Worm (Caenorhabditis elegans) whole organism, late embryonic: ENCODE data around the gene rgs-7.
A peak's percentile ranks its signal among the peaks of the same experiment; 100 is the strongest.

ENCODE experiments used
- C38D4.7 ChIP-seq: fragments of 200-800 bp; sonication (Bioruptor generic); optimal IDR thresholded peaks from 2 replicates; lab custom pipeline; 2018; ENCODE audit warnings: mild to moderate bottlenecking, missing genetic modification characterization, moderate library complexity, missing compliant biosample characterization
- F13H6.1 ChIP-seq: sonication (generic microtip); optimal IDR thresholded peaks from 2 replicates; lab custom pipeline; 2016; ENCODE audit warnings: missing genetic modification characterization, missing compliant biosample characterization
- K02D7.2 ChIP-seq: sonication (generic microtip); optimal IDR thresholded peaks from 2 replicates; lab custom pipeline; 2017; ENCODE audit warnings: mild to moderate bottlenecking, missing genetic modification characterization, missing compliant biosample characterization
- T23F11.4 ChIP-seq: fragments of 200-800 bp; sonication (Bioruptor generic); optimal IDR thresholded peaks from 2 replicates; lab custom pipeline; 2018; ENCODE audit warnings: mild to moderate bottlenecking, missing genetic modification characterization, missing compliant biosample characterization
- ahr-1 ChIP-seq: sonication (generic microtip); optimal IDR thresholded peaks from 2 replicates; lab custom pipeline; 2016; ENCODE audit warnings: missing genetic modification characterization, missing compliant biosample characterization
- ama-1 ChIP-seq: fragments of 150-350 bp; optimal IDR thresholded peaks from 2 replicates; lab custom pipeline; 2014
- ceh-18 ChIP-seq: sonication (generic microtip); optimal IDR thresholded peaks from 2 replicates; lab custom pipeline; 2016; ENCODE audit warnings: missing genetic modification characterization, missing compliant biosample characterization
- ceh-19 ChIP-seq: fragments of 200-800 bp; sonication (Bioruptor generic); optimal IDR thresholded peaks from 2 replicates; lab custom pipeline; 2018; ENCODE audit warnings: mild to moderate bottlenecking, missing genetic modification characterization, missing compliant biosample characterization
- ceh-2 ChIP-seq: sonication (generic microtip); optimal IDR thresholded peaks from 2 replicates; lab custom pipeline; 2016; ENCODE audit warnings: missing genotype, missing genetic modification characterization, missing compliant biosample characterization
- ceh-24 ChIP-seq: sonication (generic microtip); optimal IDR thresholded peaks from 2 replicates; lab custom pipeline; 2016; ENCODE audit warnings: mild to moderate bottlenecking, missing genetic modification characterization, missing compliant biosample characterization
- ceh-31 ChIP-seq: sonication (generic microtip); optimal IDR thresholded peaks from 2 replicates; lab custom pipeline; 2016; ENCODE audit warnings: missing genetic modification characterization, missing compliant biosample characterization
- ceh-45 ChIP-seq: fragments of 200-800 bp; sonication (Bioruptor generic); IDR thresholded peaks from 2 replicates; pipeline ENCODE4 v1.3.6; 2022; ENCODE audit warnings: missing genetic modification reagents, missing genetic modification characterization, missing compliant biosample characterization
- ceh-48 ChIP-seq: sonication (generic microtip); optimal IDR thresholded peaks from 2 replicates; lab custom pipeline; 2016; ENCODE audit warnings: missing genetic modification characterization, inconsistent platforms, missing compliant biosample characterization
- elt-2 ChIP-seq: sonication (generic microtip); optimal IDR thresholded peaks from 2 replicates; lab custom pipeline; 2016; ENCODE audit warnings: missing genetic modification reagents, missing genetic modification characterization, missing compliant biosample characterization
- fkh-10 ChIP-seq: fragments of 150-350 bp; optimal IDR thresholded peaks from 2 replicates; lab custom pipeline; 2014; ENCODE audit warnings: missing biosample characterization, missing genetic modification reagents, missing genetic modification characterization
- fkh-6 ChIP-seq: sonication (generic microtip); optimal IDR thresholded peaks from 2 replicates; lab custom pipeline; 2016; ENCODE audit warnings: missing genetic modification characterization, missing compliant biosample characterization
- hlh-15 ChIP-seq: sonication (generic microtip); optimal IDR thresholded peaks from 2 replicates; lab custom pipeline; 2016; ENCODE audit warnings: missing genetic modification characterization, missing compliant biosample characterization
- hlh-30 ChIP-seq: sonication (generic microtip); optimal IDR thresholded peaks from 2 replicates; lab custom pipeline; 2017; ENCODE audit warnings: antibody characterized with exemption, missing genetic modification characterization, missing compliant biosample characterization; ENCODE audit not compliant: insufficient read depth
- lin-11 ChIP-seq: fragments of 200-800 bp; sonication (Bioruptor generic); optimal IDR thresholded peaks from 2 replicates; lab custom pipeline; 2018; ENCODE audit warnings: mild to moderate bottlenecking, missing genetic modification characterization, missing compliant biosample characterization
- madf-2 ChIP-seq: sonication (generic microtip); optimal IDR thresholded peaks from 2 replicates; lab custom pipeline; 2017; ENCODE audit warnings: missing genetic modification characterization, missing compliant biosample characterization
- mec-3 ChIP-seq: sonication (generic microtip); optimal IDR thresholded peaks from 2 replicates; lab custom pipeline; 2016; ENCODE audit warnings: borderline replicate concordance, missing genetic modification characterization, missing compliant biosample characterization
- nfya-1 ChIP-seq: sonication (generic microtip); optimal IDR thresholded peaks from 2 replicates; lab custom pipeline; 2017; ENCODE audit warnings: missing genetic modification characterization, mild to moderate bottlenecking, missing compliant biosample characterization, antibody characterized with exemption, moderate library complexity
- nhr-11 ChIP-seq: fragments of 150-350 bp; optimal IDR thresholded peaks from 2 replicates; lab custom pipeline; 2014; ENCODE audit warnings: missing biosample characterization, missing genetic modification characterization
- npax-4 ChIP-seq: sonication (generic microtip); optimal IDR thresholded peaks from 2 replicates; lab custom pipeline; 2016; ENCODE audit warnings: missing genetic modification characterization, missing compliant biosample characterization
- pag-3 ChIP-seq: sonication (generic microtip); optimal IDR thresholded peaks from 2 replicates; lab custom pipeline; 2016; ENCODE audit warnings: missing compliant biosample characterization, missing genetic modification characterization, borderline replicate concordance
- pat-9 ChIP-seq: fragments of 200-800 bp; sonication (Bioruptor generic); optimal IDR thresholded peaks from 2 replicates; lab custom pipeline; 2018; ENCODE audit warnings: mild to moderate bottlenecking, missing genetic modification characterization, moderate library complexity, missing compliant biosample characterization
- pha-4 ChIP-seq: fragments of 150-350 bp; optimal IDR thresholded peaks from 2 replicates; lab custom pipeline; 2018; ENCODE audit warnings: missing biosample characterization, missing genetic modification reagents, missing genetic modification characterization
- pqm-1 ChIP-seq: sonication (generic microtip); optimal IDR thresholded peaks from 2 replicates; lab custom pipeline; 2016; ENCODE audit warnings: missing genetic modification characterization, missing compliant biosample characterization
- pros-1 ChIP-seq: fragments of 150-350 bp; optimal IDR thresholded peaks from 2 replicates; lab custom pipeline; 2014; ENCODE audit warnings: missing biosample characterization, missing genetic modification reagents, missing genetic modification characterization
- rnt-1 ChIP-seq: sonication (generic microtip); optimal IDR thresholded peaks from 2 replicates; lab custom pipeline; 2016; ENCODE audit warnings: missing genetic modification characterization, missing compliant biosample characterization
- sox-2 ChIP-seq: fragments of 200-800 bp; sonication (Bioruptor generic); IDR thresholded peaks from 2 replicates; pipeline ENCODE4 v1.3.6; 2022; ENCODE audit warnings: missing genetic modification reagents, missing genetic modification characterization, missing compliant biosample characterization
- sox-4 ChIP-seq: sonication (generic microtip); optimal IDR thresholded peaks from 2 replicates; lab custom pipeline; 2017; ENCODE audit warnings: mild to moderate bottlenecking, missing genetic modification characterization, inconsistent platforms, missing compliant biosample characterization
- syd-9 ChIP-seq: sonication (generic microtip); optimal IDR thresholded peaks from 2 replicates; lab custom pipeline; 2016; ENCODE audit warnings: mild to moderate bottlenecking, missing genetic modification characterization, moderate library complexity, missing compliant biosample characterization
- tbx-2 ChIP-seq: sonication (generic microtip); optimal IDR thresholded peaks from 2 replicates; lab custom pipeline; 2016; ENCODE audit warnings: missing genetic modification characterization, missing compliant biosample characterization
- tbx-7 ChIP-seq: sonication (generic microtip); optimal IDR thresholded peaks from 2 replicates; lab custom pipeline; 2016; ENCODE audit warnings: missing genotype, missing genetic modification characterization, missing compliant biosample characterization
- ttx-3 ChIP-seq: sonication (generic microtip); optimal IDR thresholded peaks from 2 replicates; lab custom pipeline; 2016; ENCODE audit warnings: missing genetic modification reagents, missing genetic modification characterization, missing compliant biosample characterization
- unc-3 ChIP-seq, 2 experiments: fragments of 200-800 bp in 1 of 2; sonication (Bioruptor generic) in 1 of 2; sonication (generic microtip) in 1 of 2; conservative IDR thresholded peaks in 1 of 2; optimal IDR thresholded peaks in 1 of 2; 2 replicates each; pipeline versions ENCODE4 v1.3.6 to Lab custom; 2016 to 2022; ENCODE audit warnings: missing compliant biosample characterization in 2 of 2, missing genetic modification characterization in 2 of 2, missing genetic modification reagents in 1 of 2
- unc-42 ChIP-seq: sonication (generic microtip); optimal IDR thresholded peaks from 2 replicates; lab custom pipeline; 2016; ENCODE audit warnings: missing genotype, missing genetic modification characterization, missing compliant biosample characterization
- unc-55 ChIP-seq: sonication (generic microtip); optimal IDR thresholded peaks from 2 replicates; lab custom pipeline; 2017; ENCODE audit warnings: missing biosample characterization, missing genetic modification reagents, missing genetic modification characterization
- zip-5 ChIP-seq: sonication (generic microtip); optimal IDR thresholded peaks from 2 replicates; lab custom pipeline; 2016; ENCODE audit warnings: missing genetic modification characterization, missing compliant biosample characterization

The rgs-7 gene

ce11 chrX:3548716-3549115 is 6.4 kb downstream of the rgs-7 start:
- TF ChIP-seq madf-2 (no peak), lin-11 (tag; lab: Kevin White, UChicago) (no peak), K02D7.2 (no peak), ceh-18 (tag; lab: Kevin White, UChicago) (no peak), sox-4 (tag; lab: Kevin White, UChicago) (no peak), ama-1 (lab: Kevin White, UChicago) (no peak), rnt-1 (tag; lab: Kevin White, UChicago) (no peak), pat-9 (tag; lab: Kevin White, UChicago) (no peak), pqm-1 (tag; lab: Kevin White, UChicago) (no peak)

- no peak for TF ChIP-seq nfya-1
- no peak for TF ChIP-seq tbx-2 (tag; lab: Kevin White, UChicago)
- no peak for TF ChIP-seq pqm-1 (tag; lab: Kevin White, UChicago)
- TF ChIP-seq tbx-7 (tag; lab: Kevin White, UChicago): no peak
- TF ChIP-seq elt-2 (tag; lab: Kevin White, UChicago): peak; percentile 4
- no peak for TF ChIP-seq ceh-24 (tag; lab: Kevin White, UChicago)
- TF ChIP-seq, all 69 proteins: peak for 1
Observed at ce11 chrX:3551173-3551572, 8.8 kb downstream of the rgs-7 start.

ce11 chrX:3552948-3553347 is 10.6 kb downstream of the rgs-7 start:
- TF ChIP-seq hlh-30 (tag; lab: Kevin White, UChicago) (no peak), ceh-31 (no peak), ttx-3 (no peak), pqm-1 (tag; lab: Kevin White, UChicago) (no peak), F13H6.1 (tag; lab: Kevin White, UChicago) (no peak), sox-4 (tag; lab: Kevin White, UChicago) (no peak), pros-1 (no peak), ceh-19 (GFP tag; lab: Kevin White, UChicago) (no peak), T23F11.4 (no peak), sox-2 (GFP tag; lab: Robert Waterston, UW) (no peak), fkh-6 (tag; lab: Kevin White, UChicago) (no peak), unc-42 (tag; lab: Kevin White, UChicago) (no peak), lin-11 (tag; lab: Kevin White, UChicago) (no peak)

- TF ChIP-seq nhr-11 (tag; lab: Kevin White, UChicago): no peak
- TF ChIP-seq syd-9 (tag; lab: Kevin White, UChicago): no peak
- no peak for TF ChIP-seq ceh-19 (GFP tag; lab: Kevin White, UChicago)
- TF ChIP-seq unc-3 (GFP tag; conservative IDR thresholded peaks at IDR 0.05; lab: Robert Waterston, UW): no peak
- no peak for TF ChIP-seq unc-3 (tag; optimal IDR thresholded peaks at IDR 0.05; lab: Kevin White, UChicago)
- TF ChIP-seq ceh-2 (tag; lab: Kevin White, UChicago): no peak
- no peak for TF ChIP-seq ceh-31
- TF ChIP-seq unc-55 (GFP tag; lab: Kevin White, UChicago): no peak
- TF ChIP-seq ceh-24 (tag; lab: Kevin White, UChicago): no peak
Observed at ce11 chrX:3553687-3554086, 11.3 kb downstream of the rgs-7 start.

ce11 chrX:3554117-3554516 is 11.8 kb downstream of the rgs-7 start:
- no peak for TF ChIP-seq ceh-48 (tag; lab: Kevin White, UChicago)
- TF ChIP-seq fkh-10: no peak
- TF ChIP-seq pha-4: no peak
- no peak for TF ChIP-seq hlh-15
- TF ChIP-seq elt-2 (tag; lab: Kevin White, UChicago): no peak
- no peak for TF ChIP-seq tbx-2 (tag; lab: Kevin White, UChicago)
- no peak for TF ChIP-seq pat-9 (tag; lab: Kevin White, UChicago)
- no peak for TF ChIP-seq ceh-31
- TF ChIP-seq pag-3: no peak
- no peak for TF ChIP-seq K02D7.2
- no peak for TF ChIP-seq zip-5 (tag; lab: Kevin White, UChicago)
- TF ChIP-seq ceh-2 (tag; lab: Kevin White, UChicago): no peak
- TF ChIP-seq C38D4.7: no peak
- TF ChIP-seq mec-3: no peak
- TF ChIP-seq ceh-45 (GFP tag; lab: Robert Waterston, UW): no peak
- no peak for TF ChIP-seq npax-4
- no peak for TF ChIP-seq ahr-1 (tag; lab: Kevin White, UChicago)
- TF ChIP-seq, all 69 proteins: peak for 0
